Worm (Caenorhabditis elegans): Measurements from ENCODE around the gene glb-34.

DNA sequence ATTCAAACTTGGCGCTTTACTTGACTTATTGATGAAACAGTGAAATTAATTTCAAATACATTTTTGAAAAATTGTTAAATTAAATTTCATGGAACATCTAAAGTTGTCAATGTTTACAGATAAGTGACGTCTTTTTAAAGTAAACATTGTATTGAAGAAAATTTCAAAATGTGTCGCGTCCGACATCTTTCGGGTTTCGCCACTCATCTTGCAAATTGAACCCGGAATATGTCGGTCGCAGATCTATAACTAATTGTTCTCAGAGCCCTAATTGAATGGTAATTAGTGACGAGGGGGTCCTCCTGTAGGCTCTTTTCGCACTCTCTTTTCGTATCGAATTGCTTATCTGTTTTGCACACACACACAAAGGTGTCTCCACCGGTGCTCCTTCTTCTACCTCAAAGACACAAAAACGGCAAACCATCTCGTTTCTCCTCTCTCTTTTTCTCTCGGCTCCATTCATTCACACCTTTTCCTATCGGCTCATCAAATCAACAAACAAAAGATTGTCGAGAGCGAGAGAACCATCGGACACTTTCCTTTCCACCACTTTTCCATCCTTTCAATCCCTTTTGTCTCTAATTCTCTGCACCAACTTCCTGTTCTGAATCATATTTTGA is 9.7 kb downstream of the glb-34 start:
- TF ChIP-seq flt-1 (GFP tag; IDR thresholded peaks at IDR 0.05) (no peak), T22C8.4 (GFP tag; IDR thresholded peaks at IDR 0.05) (no peak), klf-2 (GFP tag; conservative IDR thresholded peaks at IDR 0.05) (no peak), cog-1 (tag; optimal IDR thresholded peaks at IDR 0.05) (no peak), ref-1 (GFP tag; conservative IDR thresholded peaks at IDR 0.05) (no peak), tab-1 (GFP tag; IDR thresholded peaks at IDR 0.05) (no peak), med-1 (GFP tag; optimal IDR thresholded peaks at IDR 0.05; ENCODE audit: insufficient read depth) (no peak), ztf-29 (GFP tag; IDR thresholded peaks at IDR 0.05) (no peak)

Measured in whole organism, midembryonic.